Worm (Caenorhabditis elegans): ENCODE measurements around the gene irld-15.

- TF ChIP-seq skn-1 (tag; optimal IDR thresholded peaks at IDR 0.05) (no peak), nhr-77 (tag; optimal IDR thresholded peaks at IDR 0.05) (no peak), unc-62 (GFP tag; optimal IDR thresholded peaks at IDR 0.05) (no peak), aly-2 (tag; optimal IDR thresholded peaks at IDR 0.05) (no peak), ces-1 (GFP tag; optimal IDR thresholded peaks at IDR 0.05) (no peak), lin-14 (GFP tag; optimal IDR thresholded peaks at IDR 0.05) (no peak)
These were observed at the start of gene irld-15 for ce11 chrV:2303775-2304174.

All from whole organism, L1 larva.